Fruit fly (Drosophila melanogaster): ENCODE results near the gene CG16734.

CG16734 gene

dm6 chr3R:9226146-9226545 lies 28.7 kb upstream of the CG16734 start:
- TF ChIP-seq Vsx2 (GFP tag; optimal IDR thresholded peaks at IDR 0.05; ENCODE audit: partially characterized antibody) (peak; percentile 3), Jra (GFP tag; optimal IDR thresholded peaks at IDR 0.05) (no peak), fru (GFP tag; optimal IDR thresholded peaks at IDR 0.05) (peak; percentile 8), ey (GFP tag; optimal IDR thresholded peaks at IDR 0.05) (no peak)

- no peak for TF ChIP-seq Abd-B (GFP tag; optimal IDR thresholded peaks at IDR 0.05)
- TF ChIP-seq dl (GFP tag; optimal IDR thresholded peaks at IDR 0.05; ENCODE audit: insufficient read depth in 1 of 2, partially characterized antibody in 2 of 2), result peak; percentile 32 to 65
- no peak for TF ChIP-seq Rel (GFP tag; optimal IDR thresholded peaks at IDR 0.05)
- peak; percentile 93 for TF ChIP-seq Rel (tag; optimal IDR thresholded peaks at IDR 0.05)
- TF ChIP-seq dsf (GFP tag; optimal IDR thresholded peaks at IDR 0.05; ENCODE audit: borderline replicate concordance), result no peak
- peak; percentile 5 for TF ChIP-seq woc (GFP tag; optimal IDR thresholded peaks at IDR 0.05)
- TF ChIP-seq Vsx2 (GFP tag; optimal IDR thresholded peaks at IDR 0.05; ENCODE audit: partially characterized antibody), result peak; percentile 73
- peak; percentile 94 for TF ChIP-seq psq (GFP tag; optimal IDR thresholded peaks at IDR 0.05)
- peak; percentile 75 for TF ChIP-seq Dif (GFP tag; optimal IDR thresholded peaks at IDR 0.05; ENCODE audit: partially characterized antibody)
These were observed 28.0 kb upstream of the CG16734 start for dm6 chr3R:9226701-9227313.

- TF ChIP-seq Abd-B (GFP tag; optimal IDR thresholded peaks at IDR 0.05), result no peak
- no peak for TF ChIP-seq lola (GFP tag; optimal IDR thresholded peaks at IDR 0.05)
- no peak for TF ChIP-seq N (GFP tag; optimal IDR thresholded peaks at IDR 0.05)
- TF ChIP-seq Hr83 (GFP tag; optimal IDR thresholded peaks at IDR 0.05; ENCODE audit: poor library complexity, severe bottlenecking), result no peak
- peak; percentile 73 for TF ChIP-seq sage (GFP tag; optimal IDR thresholded peaks at IDR 0.05)
- TF ChIP-seq Myc (optimal IDR thresholded peaks at IDR 0.05), result no peak
- no peak for TF ChIP-seq Dif (GFP tag; optimal IDR thresholded peaks at IDR 0.05; ENCODE audit: partially characterized antibody)
- peak; percentile 84 for TF ChIP-seq rgr (GFP tag; optimal IDR thresholded peaks at IDR 0.05)
- no peak for TF ChIP-seq CG9705 (GFP tag; optimal IDR thresholded peaks at IDR 0.05)
- TF ChIP-seq fru (GFP tag; optimal IDR thresholded peaks at IDR 0.05), result peak; percentile 44
- no peak for TF ChIP-seq br (GFP tag; optimal IDR thresholded peaks at IDR 0.05)
- peak in 1 of 2 experiments; percentile 83 for TF ChIP-seq foxo (GFP tag; optimal IDR thresholded peaks at IDR 0.05)
- peak; percentile 74 for TF ChIP-seq h (GFP tag; optimal IDR thresholded peaks at IDR 0.05)
- TF ChIP-seq Jra (GFP tag; optimal IDR thresholded peaks at IDR 0.05), result no peak
- TF ChIP-seq usp (GFP tag; optimal IDR thresholded peaks at IDR 0.05), result no peak
- TF ChIP-seq GATAd (GFP tag; optimal IDR thresholded peaks at IDR 0.05), result no peak
- TF ChIP-seq brk (GFP tag; optimal IDR thresholded peaks at IDR 0.05), result peak; percentile 23
- no peak for TF ChIP-seq pan (optimal IDR thresholded peaks at IDR 0.05)
- peak; percentile 31 for TF ChIP-seq Hnf4 (GFP tag; optimal IDR thresholded peaks at IDR 0.05)
- TF ChIP-seq dmrt93B (GFP tag; optimal IDR thresholded peaks at IDR 0.05), result peak; percentile 72
- TF ChIP-seq Mio (GFP tag; optimal IDR thresholded peaks at IDR 0.05), result no peak
- peak; percentile 3 for TF ChIP-seq woc (GFP tag; optimal IDR thresholded peaks at IDR 0.05)
- TF ChIP-seq CG32264 (GFP tag; optimal IDR thresholded peaks at IDR 0.05), result peak; percentile 5
- TF ChIP-seq HLH106 (tag; optimal IDR thresholded peaks at IDR 0.05), result peak; percentile 73
- TF ChIP-seq dsf (GFP tag; optimal IDR thresholded peaks at IDR 0.05; ENCODE audit: borderline replicate concordance), result no peak
- TF ChIP-seq ey (GFP tag; optimal IDR thresholded peaks at IDR 0.05), result peak; percentile 59
- TF ChIP-seq psq (GFP tag; optimal IDR thresholded peaks at IDR 0.05), result no peak
- TF ChIP-seq OdsH (GFP tag; optimal IDR thresholded peaks at IDR 0.05), result peak; percentile 72
- no peak for TF ChIP-seq dl (GFP tag; optimal IDR thresholded peaks at IDR 0.05; ENCODE audit: insufficient read depth in 1 of 2, partially characterized antibody in 2 of 2)
- TF ChIP-seq tai (GFP tag; optimal IDR thresholded peaks at IDR 0.05), result no peak
- TF ChIP-seq Sp1 (GFP tag; optimal IDR thresholded peaks at IDR 0.05), result peak; percentile 58
- TF ChIP-seq sv (GFP tag; optimal IDR thresholded peaks at IDR 0.05), result peak; percentile 46
- no peak for TF ChIP-seq Dfd (GFP tag; optimal IDR thresholded peaks at IDR 0.05)
- no peak for TF ChIP-seq Hr78 (GFP tag; optimal IDR thresholded peaks at IDR 0.05)
These were observed 27.5 kb upstream of the CG16734 start for dm6 chr3R:9227330-9227729.
